Worm (Caenorhabditis elegans) whole organism, L3 larva: Measurements from ENCODE around the gene gly-1.

Source experiments
- R02D3.7 ChIP-seq: fragments of 150-350 bp; optimal IDR thresholded peaks from 2 replicates; lab custom pipeline; 2014; ENCODE audit warnings: missing biosample characterization, missing genetic modification characterization
- ZK546.5 ChIP-seq: sonication (generic microtip); optimal IDR thresholded peaks from 2 replicates; lab custom pipeline; 2017; ENCODE audit warnings: missing biosample characterization, missing genetic modification characterization
- aly-2 ChIP-seq: fragments of 150-350 bp; optimal IDR thresholded peaks from 2 replicates; lab custom pipeline; 2014; ENCODE audit warnings: missing biosample characterization, missing genetic modification characterization
- ama-1 ChIP-seq: fragments of 150-350 bp; optimal IDR thresholded peaks from 2 replicates; lab custom pipeline; 2018
- ceh-16 ChIP-seq: sonication (generic microtip); optimal IDR thresholded peaks from 2 replicates; lab custom pipeline; 2017; ENCODE audit warnings: missing biosample characterization, missing genetic modification characterization
- ceh-82 ChIP-seq: fragments of 150-350 bp; optimal IDR thresholded peaks from 2 replicates; lab custom pipeline; 2014; ENCODE audit warnings: missing biosample characterization, missing genetic modification characterization
- ceh-9 ChIP-seq: sonication (generic microtip); optimal IDR thresholded peaks from 2 replicates; lab custom pipeline; 2018; ENCODE audit warnings: missing biosample characterization, missing genetic modification characterization
- daf-12 ChIP-seq: fragments of 150-350 bp; optimal IDR thresholded peaks from 2 replicates; lab custom pipeline; 2014; ENCODE audit warnings: missing biosample characterization, missing genetic modification reagents, missing genetic modification characterization
- egl-27 ChIP-seq: sonication (generic microtip); optimal IDR thresholded peaks from 4 replicates; lab custom pipeline; 2017; ENCODE audit warnings: missing biosample characterization, missing genetic modification reagents, missing genetic modification characterization
- elt-1 ChIP-seq: fragments of 150-350 bp; optimal IDR thresholded peaks from 2 replicates; lab custom pipeline; 2014; ENCODE audit warnings: missing biosample characterization, missing genetic modification characterization
- elt-2 ChIP-seq: sonication (generic microtip); optimal IDR thresholded peaks from 2 replicates; lab custom pipeline; 2016; ENCODE audit warnings: missing genetic modification reagents, mild to moderate bottlenecking, missing genetic modification characterization, missing compliant biosample characterization
- elt-3 ChIP-seq, 3 experiments: fragments of 150-350 bp in 1 of 3; sonication (generic microtip) in 2 of 3; optimal IDR thresholded peaks; 2 replicates in 2 of 3; 4 replicates in 1 of 3; lab custom pipeline; 2014 to 2017; ENCODE audit warnings: missing biosample characterization in 3 of 3, missing genetic modification characterization in 3 of 3
- eor-1 ChIP-seq, 2 experiments: fragments of 150-350 bp; optimal IDR thresholded peaks; 2 replicates each; lab custom pipeline; 2014 to 2018; ENCODE audit warnings: missing biosample characterization in 2 of 2, missing genetic modification characterization in 2 of 2
- fkh-10 ChIP-seq: sonication (generic microtip); optimal IDR thresholded peaks from 2 replicates; lab custom pipeline; 2017; ENCODE audit warnings: missing biosample characterization, missing genetic modification reagents, missing genetic modification characterization
- fkh-2 ChIP-seq: fragments of 150-350 bp; optimal IDR thresholded peaks from 2 replicates; lab custom pipeline; 2014; ENCODE audit warnings: missing biosample characterization, missing genetic modification reagents, missing genetic modification characterization
- fos-1 ChIP-seq: fragments of 150-350 bp; optimal IDR thresholded peaks from 2 replicates; lab custom pipeline; 2014; ENCODE audit warnings: missing biosample characterization, missing genetic modification characterization
- hmg-11 ChIP-seq: sonication (generic microtip); optimal IDR thresholded peaks from 2 replicates; lab custom pipeline; 2016; ENCODE audit warnings: missing genetic modification characterization, missing compliant biosample characterization
- jun-1 ChIP-seq: fragments of 150-350 bp; optimal IDR thresholded peaks from 2 replicates; lab custom pipeline; 2014; ENCODE audit warnings: missing biosample characterization, missing genetic modification reagents, missing genetic modification characterization
- lin-39 ChIP-seq: fragments of 150-350 bp; optimal IDR thresholded peaks from 2 replicates; lab custom pipeline; 2018; ENCODE audit warnings: missing biosample characterization, missing genetic modification reagents, missing genetic modification characterization
- lsy-12 ChIP-seq: sonication (generic microtip); optimal IDR thresholded peaks from 2 replicates; lab custom pipeline; 2016; ENCODE audit warnings: mild to moderate bottlenecking, missing genetic modification characterization, missing compliant biosample characterization
- mdl-1 ChIP-seq: fragments of 150-350 bp; optimal IDR thresholded peaks from 2 replicates; lab custom pipeline; 2014; ENCODE audit warnings: missing biosample characterization, missing genetic modification characterization
- mml-1 ChIP-seq: fragments of 150-350 bp; sonication (generic microtip); optimal IDR thresholded peaks from 3 replicates; lab custom pipeline; 2014; ENCODE audit warnings: missing biosample characterization, missing genetic modification characterization
- nfya-1 ChIP-seq: sonication (generic microtip); optimal IDR thresholded peaks from 2 replicates; lab custom pipeline; 2017; ENCODE audit warnings: missing genetic modification characterization, mild to moderate bottlenecking, missing compliant biosample characterization, antibody characterized with exemption, moderate library complexity; ENCODE audit not compliant: insufficient read depth
- nhr-11 ChIP-seq: fragments of 150-350 bp; optimal IDR thresholded peaks from 2 replicates; lab custom pipeline; 2014; ENCODE audit warnings: missing biosample characterization, missing genetic modification characterization
- nhr-12 ChIP-seq: fragments of 150-350 bp; optimal IDR thresholded peaks from 2 replicates; lab custom pipeline; 2014; ENCODE audit warnings: missing biosample characterization, missing genetic modification characterization
- nhr-23 ChIP-seq: fragments of 150-350 bp; optimal IDR thresholded peaks from 2 replicates; lab custom pipeline; 2014; ENCODE audit warnings: missing biosample characterization, missing genetic modification reagents, missing genetic modification characterization
- nhr-237 ChIP-seq: fragments of 150-350 bp; optimal IDR thresholded peaks from 2 replicates; lab custom pipeline; 2014; ENCODE audit warnings: missing biosample characterization, missing genetic modification characterization
- nhr-25 ChIP-seq: sonication (generic microtip); optimal IDR thresholded peaks from 2 replicates; lab custom pipeline; 2017; ENCODE audit warnings: missing biosample characterization, missing genetic modification characterization
- nhr-28 ChIP-seq: fragments of 150-350 bp; optimal IDR thresholded peaks from 2 replicates; lab custom pipeline; 2014; ENCODE audit warnings: missing biosample characterization, missing genetic modification characterization
- nhr-43 ChIP-seq: sonication (generic microtip); optimal IDR thresholded peaks from 2 replicates; lab custom pipeline; 2016; ENCODE audit warnings: mild to moderate bottlenecking, missing genetic modification characterization, missing compliant biosample characterization; ENCODE audit not compliant: poor library complexity, severe bottlenecking
- nhr-76 ChIP-seq: fragments of 150-350 bp; sonication (generic microtip); optimal IDR thresholded peaks from 5 replicates; lab custom pipeline; 2014; ENCODE audit warnings: missing biosample characterization, missing genetic modification characterization
- nhr-77 ChIP-seq: fragments of 150-350 bp; optimal IDR thresholded peaks from 2 replicates; lab custom pipeline; 2014; ENCODE audit warnings: missing biosample characterization, missing genetic modification characterization
- pha-4 ChIP-seq: fragments of 150-350 bp; optimal IDR thresholded peaks from 2 replicates; lab custom pipeline; 2014; ENCODE audit warnings: missing biosample characterization, missing genetic modification reagents, missing genetic modification characterization
- pqm-1 ChIP-seq: fragments of 150-350 bp; optimal IDR thresholded peaks from 2 replicates; lab custom pipeline; 2017; ENCODE audit warnings: missing biosample characterization, missing genetic modification characterization, inconsistent platforms
- sea-2 ChIP-seq: fragments of 150-350 bp; sonication (generic microtip); optimal IDR thresholded peaks from 4 replicates; lab custom pipeline; 2014; ENCODE audit warnings: missing biosample characterization, missing genetic modification reagents, missing genetic modification characterization
- skn-1 ChIP-seq: fragments of 150-350 bp; optimal IDR thresholded peaks from 2 replicates; lab custom pipeline; 2014; ENCODE audit warnings: missing biosample characterization, missing genetic modification characterization
- snpc-4 ChIP-seq: fragments of 150-350 bp; optimal IDR thresholded peaks from 2 replicates; lab custom pipeline; 2014; ENCODE audit warnings: missing biosample characterization, missing genetic modification characterization
- tbx-2 ChIP-seq: sonication (generic microtip); optimal IDR thresholded peaks from 2 replicates; lab custom pipeline; 2016; ENCODE audit warnings: mild to moderate bottlenecking, missing genetic modification characterization, missing compliant biosample characterization
- unc-39 ChIP-seq: sonication (generic microtip); optimal IDR thresholded peaks from 4 replicates; lab custom pipeline; 2017; ENCODE audit warnings: missing biosample characterization, missing genetic modification characterization
- unc-62 ChIP-seq: fragments of 150-350 bp; sonication (generic microtip); optimal IDR thresholded peaks from 4 replicates; lab custom pipeline; 2014; ENCODE audit warnings: missing biosample characterization, missing genetic modification reagents, missing genetic modification characterization
- ztf-11 ChIP-seq: fragments of 150-350 bp; optimal IDR thresholded peaks from 2 replicates; lab custom pipeline; 2014; ENCODE audit warnings: missing biosample characterization, missing genetic modification characterization

gly-1 gene

DNA sequence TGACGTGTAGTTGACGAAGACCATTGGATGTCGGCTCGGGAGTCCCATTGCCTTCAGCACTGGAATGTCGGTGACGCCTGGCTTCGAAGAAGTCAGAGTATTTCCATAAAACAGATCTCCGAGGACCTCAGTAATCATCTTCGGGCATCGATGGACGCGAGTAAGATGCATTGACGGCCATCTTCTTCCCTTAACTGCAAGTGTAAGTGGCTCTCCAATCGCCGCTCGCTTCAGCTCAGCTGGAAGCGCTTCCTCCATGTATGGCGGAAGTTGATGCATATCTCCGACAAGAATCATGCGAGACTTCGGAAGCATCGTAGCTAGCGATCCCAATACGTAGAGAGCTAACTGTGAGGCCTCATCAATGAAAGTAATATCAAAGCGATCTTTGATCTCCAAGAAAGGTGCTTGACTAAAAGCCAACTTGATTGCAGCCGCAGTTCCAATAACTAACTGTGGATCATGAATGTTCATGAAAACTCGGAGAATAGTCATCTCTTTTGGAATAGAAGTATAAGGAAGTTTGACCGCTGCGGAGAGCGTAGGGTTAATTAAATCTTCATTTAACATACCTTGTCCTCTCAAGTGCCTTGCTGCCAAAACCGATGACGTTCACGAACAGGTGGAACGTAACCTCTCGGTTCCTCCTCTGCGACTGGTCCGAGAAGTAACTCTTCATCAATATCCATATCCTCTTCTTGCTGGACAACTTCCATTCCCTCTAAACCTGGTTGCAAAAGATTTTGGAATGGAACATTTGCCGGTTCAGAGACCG is 32.1 kb upstream of the gly-1 start:
- TF ChIP-seq eor-1 (tag; optimal IDR thresholded peaks at IDR 0.05; lab: Kevin White, UChicago) (no peak), pqm-1 (tag; lab: Kevin White, UChicago) (no peak), nhr-25 (tag; lab: Kevin White, UChicago) (no peak), ZK546.5 (tag; lab: Kevin White, UChicago) (no peak), nhr-77 (tag; lab: Kevin White, UChicago) (no peak), elt-1 (tag; lab: Kevin White, UChicago) (no peak), fkh-2 (tag; lab: Kevin White, UChicago) (no peak), nhr-76 (tag; lab: Kevin White, UChicago) (no peak), ceh-82 (tag; lab: Kevin White, UChicago) (no peak), unc-62 (no peak), nhr-28 (tag; lab: Kevin White, UChicago) (no peak), snpc-4 (tag; lab: Kevin White, UChicago) (no peak), lsy-12 (no peak), nhr-12 (tag; lab: Kevin White, UChicago) (no peak), daf-12 (tag; lab: Kevin White, UChicago) (no peak)

DNA sequence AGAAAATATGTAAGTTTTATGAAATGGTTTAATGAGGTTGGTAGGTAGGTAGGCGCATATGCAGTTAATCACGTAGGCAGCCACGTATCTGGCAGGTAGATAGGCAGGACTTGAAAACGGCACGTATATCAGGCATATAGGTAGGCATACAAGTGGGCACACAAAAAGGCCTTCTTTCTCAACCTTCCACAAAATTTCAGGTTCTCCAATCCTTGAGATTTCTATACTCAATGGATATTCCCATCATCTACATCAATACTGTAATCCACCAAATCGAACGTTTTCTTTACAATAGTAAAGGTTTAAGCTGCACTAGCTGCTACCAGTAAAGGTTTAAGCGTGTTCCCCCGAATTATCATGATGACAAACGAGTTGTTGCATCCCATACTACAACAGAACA is 30.3 kb upstream of the gly-1 start:
- TF ChIP-seq fkh-2 (tag; lab: Kevin White, UChicago), result no peak

DNA sequence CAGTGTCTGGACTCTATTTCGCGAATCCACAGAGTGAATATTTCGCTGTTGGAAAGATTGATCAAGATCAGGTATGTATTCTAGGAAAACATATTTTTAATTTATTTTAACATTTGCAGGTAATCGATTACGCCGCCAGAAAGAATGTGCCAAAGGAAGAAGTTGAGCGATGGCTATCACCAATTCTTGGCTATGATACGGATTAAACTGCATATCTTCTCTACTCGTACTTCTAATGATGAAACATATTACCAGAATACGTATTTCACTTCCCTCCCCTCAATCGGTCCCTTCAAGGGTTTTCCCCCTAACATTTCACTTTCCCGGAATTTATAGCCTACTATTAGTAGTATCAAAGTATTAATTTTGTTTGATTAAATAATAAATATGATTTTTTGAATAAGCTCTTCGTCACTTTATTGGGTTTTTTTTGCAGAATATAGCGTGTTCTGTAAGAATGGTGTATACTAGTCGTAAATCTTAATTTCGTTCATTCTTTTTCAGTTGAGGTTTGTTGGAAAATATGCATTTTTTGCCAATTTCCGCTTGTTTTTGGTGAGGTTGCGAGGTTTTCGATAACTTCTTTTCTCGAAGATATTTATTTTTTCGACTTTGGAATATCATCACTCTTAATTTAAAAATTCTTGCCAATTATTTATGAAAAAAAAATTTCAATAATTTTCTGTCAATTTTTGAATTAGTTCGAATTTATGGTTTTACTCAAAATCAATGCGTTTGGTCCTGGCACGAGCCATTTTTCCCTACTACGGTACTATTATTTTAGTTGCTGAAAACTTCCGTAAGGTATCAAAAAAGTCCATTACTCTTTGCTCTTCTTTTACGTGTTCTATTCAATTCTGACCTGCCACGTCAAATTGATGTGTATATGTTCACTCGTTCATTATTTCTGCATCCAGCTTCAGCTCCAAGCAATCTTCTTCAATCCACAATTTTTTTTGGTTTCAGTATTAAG is 29.0 kb upstream of the gly-1 start:
- TF ChIP-seq lsy-12 (peak; percentile 13), nhr-43 (tag; lab: Kevin White, UChicago) (peak; percentile 62), nfya-1 (no peak)

DNA sequence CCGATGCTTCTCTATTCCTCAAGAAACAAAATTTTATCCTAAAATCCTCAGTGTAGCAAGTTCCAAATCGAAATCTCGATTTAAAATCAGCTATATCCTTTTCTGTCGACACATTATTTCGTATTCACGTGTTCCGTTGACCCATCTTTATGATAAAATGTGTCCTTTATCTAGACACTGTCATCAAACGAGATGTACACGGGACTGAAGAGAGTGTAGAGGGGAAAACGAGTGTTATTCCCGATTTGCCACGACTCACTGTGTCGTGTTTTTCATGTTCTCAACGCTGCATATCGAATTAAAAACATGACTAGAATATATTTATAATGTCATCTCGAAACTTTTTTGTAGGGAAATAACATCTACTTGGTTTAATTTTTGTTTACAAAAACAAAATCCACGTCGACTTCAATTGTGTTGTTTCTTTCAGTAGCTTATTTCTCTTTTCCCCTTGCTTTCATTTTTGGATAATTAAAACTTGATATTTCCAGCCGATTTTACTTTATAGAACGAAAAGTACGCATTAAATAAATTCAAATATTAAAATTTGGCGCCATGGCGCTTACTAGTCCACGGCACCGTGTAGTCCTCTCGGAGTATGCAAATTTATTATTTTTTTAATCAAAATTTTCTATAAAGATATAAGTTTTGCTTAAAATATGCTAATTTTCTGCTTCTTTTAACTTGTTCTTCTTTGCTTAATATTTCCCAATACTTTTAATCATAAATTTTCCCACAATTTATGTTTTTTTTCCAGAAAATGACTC is 24.0 kb upstream of the gly-1 start, which contains the start of gene metr-1:
TSS of gene metr-1 (plus strand) at position 758 of the 767 bp plus-strand sequence.
- TF ChIP-seq pha-4 (tag; lab: Kevin White, UChicago) (no peak), mdl-1 (tag; lab: Kevin White, UChicago) (no peak), tbx-2 (tag; lab: Kevin White, UChicago) (no peak), nfya-1 (peak; percentile 7), unc-39 (tag; lab: Kevin White, UChicago) (no peak), lin-39 (no peak), ceh-82 (tag; lab: Kevin White, UChicago) (no peak), nhr-76 (tag; lab: Kevin White, UChicago) (no peak), fkh-10 (GFP tag; lab: Kevin White, UChicago) (no peak), eor-1 (tag; optimal IDR thresholded peaks at IDR 0.05; lab: Kevin White, UChicago) (no peak), ceh-16 (tag; lab: Kevin White, UChicago) (no peak), egl-27 (tag; lab: Kevin White, UChicago) (no peak), elt-3 (tag; optimal IDR thresholded peaks at IDR 0.05; lab: Kevin White, UChicago) (peak in 1 of 3 experiments; percentile 20), elt-1 (tag; lab: Kevin White, UChicago) (no peak), daf-12 (tag; lab: Kevin White, UChicago) (no peak), aly-2 (tag; lab: Kevin White, UChicago) (no peak), nhr-11 (no peak), ceh-9 (tag; lab: Kevin White, UChicago) (no peak), hmg-11 (tag; lab: Kevin White, UChicago) (no peak), ztf-11 (tag; lab: Kevin White, UChicago) (no peak), jun-1 (no peak), pqm-1 (tag; lab: Kevin White, UChicago) (no peak), unc-62 (no peak), nhr-12 (tag; lab: Kevin White, UChicago) (no peak), R02D3.7 (tag; lab: Kevin White, UChicago) (no peak), snpc-4 (tag; lab: Kevin White, UChicago) (no peak), fkh-2 (tag; lab: Kevin White, UChicago) (no peak), nhr-23 (tag; lab: Kevin White, UChicago) (peak; percentile 52), skn-1 (tag; lab: Kevin White, UChicago) (no peak), elt-2 (peak; percentile 68), nhr-237 (tag; lab: Kevin White, UChicago) (no peak), ZK546.5 (tag; lab: Kevin White, UChicago) (no peak), mml-1 (no peak), ama-1 (lab: Kevin White, UChicago) (no peak), sea-2 (no peak), fos-1 (tag; lab: Kevin White, UChicago) (no peak)
